Fruit fly (Drosophila melanogaster) whole organism, prepupa: Measurements from ENCODE around the gene CG42537.

Source experiments
- CG11294 ChIP-seq: fragments of 200-800 bp; sonication (Bioruptor generic); IDR thresholded peaks from 2 replicates; pipeline ENCODE4 v1.3.6; 2022; ENCODE audit warnings: missing biosample characterization, missing genetic modification characterization
- CG34406 ChIP-seq: fragments of 200-800 bp; sonication (Bioruptor generic); optimal IDR thresholded peaks from 3 replicates; lab custom pipeline; 2016; ENCODE audit warnings: missing biosample characterization, missing genetic modification characterization
- CG6854 ChIP-seq: fragments of 200-800 bp; sonication (Bioruptor generic); optimal IDR thresholded peaks from 2 replicates; lab custom pipeline; 2017; ENCODE audit warnings: missing biosample characterization, mild to moderate bottlenecking, missing genetic modification characterization
- CG8119 ChIP-seq: fragments of 200-800 bp; sonication (Bioruptor generic); IDR thresholded peaks from 3 replicates; pipeline ENCODE4 v1.3.6; 2022; ENCODE audit warnings: missing biosample characterization, missing genetic modification characterization
- Eip75B ChIP-seq: fragments of 200-800 bp; sonication (Bioruptor generic); optimal IDR thresholded peaks from 3 replicates; lab custom pipeline; 2016; ENCODE audit warnings: missing biosample characterization, missing genetic modification characterization
- Sox102F ChIP-seq: fragments of 200-800 bp; sonication (Bioruptor generic); optimal IDR thresholded peaks from 2 replicates; lab custom pipeline; 2016; ENCODE audit warnings: missing biosample characterization, mild to moderate bottlenecking, missing genetic modification characterization
- achi ChIP-seq: fragments of 200-800 bp; sonication (Bioruptor generic); optimal IDR thresholded peaks from 3 replicates; lab custom pipeline; 2016; ENCODE audit warnings: missing biosample characterization, missing genetic modification characterization
- cyc ChIP-seq: fragments of 200-800 bp; sonication (Bioruptor generic); optimal IDR thresholded peaks from 3 replicates; lab custom pipeline; 2016; ENCODE audit warnings: missing biosample characterization, missing genetic modification characterization
- net ChIP-seq: fragments of 200-800 bp; sonication (Bioruptor generic); optimal IDR thresholded peaks from 3 replicates; lab custom pipeline; 2016; ENCODE audit warnings: missing biosample characterization, missing genetic modification characterization
- svp ChIP-seq: fragments of 200-800 bp; sonication (Bioruptor generic); peaks from one replicate; lab custom pipeline; 2016; ENCODE audit warnings: missing biosample characterization, missing genetic modification characterization

- TF ChIP-seq CG34406 (GFP tag; lab: Kevin White, UChicago) = no peak
- peak; percentile 4 for TF ChIP-seq Eip75B (GFP tag; lab: Kevin White, UChicago)
- TF ChIP-seq CG8119 (GFP tag; lab: Robert Waterston, UW) = peak; percentile 69
- peak; percentile 39 for TF ChIP-seq achi (GFP tag; lab: Kevin White, UChicago)
- TF ChIP-seq CG6854 (GFP tag; lab: Kevin White, UChicago) = no peak
- peak; percentile 15 for TF ChIP-seq Sox102F
- peak; percentile 31 for TF ChIP-seq net (GFP tag; lab: Kevin White, UChicago)
- no peak for TF ChIP-seq svp (GFP tag; lab: Kevin White, UChicago)
- TF ChIP-seq cyc (GFP tag; lab: Kevin White, UChicago) = no peak
- no peak for TF ChIP-seq CG11294
These were observed 25.8 kb upstream of the CG42537 start for dm6 chr3R:6351696-6352378.
